Fruit fly (Drosophila melanogaster) whole organism, embryonic: ENCODE results near the gene CG14545.

Experiments
- Adf1 ChIP-seq: fragments of 200-800 bp; sonication (Bioruptor generic); IDR thresholded peaks from 2 replicates; pipeline ENCODE4 v1.3.6; 2022; ENCODE audit warnings: missing biosample characterization, missing genetic modification characterization
- Atf-2 ChIP-seq: fragments of 200-800 bp; sonication (Bioruptor generic); optimal IDR thresholded peaks from 2 replicates; lab custom pipeline; 2016; ENCODE audit warnings: missing biosample characterization, missing genetic modification characterization
- Blimp-1 ChIP-seq: fragments of 200-800 bp; sonication (Bioruptor generic); optimal IDR thresholded peaks from 3 replicates; lab custom pipeline; 2018; ENCODE audit warnings: missing biosample characterization, missing genetic modification characterization, mild to moderate bottlenecking, moderate library complexity, missing genetic modification reagents
- CG11247 ChIP-seq: fragments of 200-800 bp; sonication (Bioruptor generic); IDR thresholded peaks from 2 replicates; pipeline ENCODE4 v1.3.6; 2022; ENCODE audit warnings: missing biosample characterization, missing genetic modification characterization
- CG11398 ChIP-seq: fragments of 200-800 bp; sonication (Bioruptor generic); optimal IDR thresholded peaks from 2 replicates; lab custom pipeline; 2016; ENCODE audit warnings: missing biosample characterization, missing genetic modification characterization
- CG11504 ChIP-seq: fragments of 200-800 bp; sonication (Bioruptor generic); optimal IDR thresholded peaks from 3 replicates; lab custom pipeline; 2019; ENCODE audit warnings: missing biosample characterization, mild to moderate bottlenecking, missing genetic modification characterization, moderate library complexity
- CG12942 ChIP-seq: fragments of 200-800 bp; sonication (Bioruptor generic); optimal IDR thresholded peaks from 3 replicates; lab custom pipeline; 2016; ENCODE audit warnings: missing biosample characterization, missing genetic modification characterization
- CG13287 ChIP-seq: fragments of 200-800 bp; sonication (Bioruptor generic); IDR thresholded peaks from 2 replicates; pipeline ENCODE4 v1.3.6; 2022; ENCODE audit warnings: missing biosample characterization, missing genetic modification characterization; ENCODE audit not compliant: partially characterized antibody
- CG15269 ChIP-seq: fragments of 200-800 bp; sonication (Bioruptor generic); optimal IDR thresholded peaks from 2 replicates; lab custom pipeline; 2018; ENCODE audit warnings: missing biosample characterization, mild to moderate bottlenecking, missing genetic modification characterization, moderate library complexity
- CG17328 ChIP-seq: fragments of 200-800 bp; sonication (Bioruptor generic); IDR thresholded peaks from 2 replicates; pipeline ENCODE4 v1.3.6; 2022; ENCODE audit warnings: missing biosample characterization, missing genetic modification characterization
- CG18476 ChIP-seq: fragments of 200-800 bp; sonication (Bioruptor generic); optimal IDR thresholded peaks from 2 replicates; lab custom pipeline; 2016; ENCODE audit warnings: missing biosample characterization, mild to moderate bottlenecking, missing genetic modification characterization
- CG2116 ChIP-seq: fragments of 200-800 bp; sonication (Bioruptor generic); optimal IDR thresholded peaks from 3 replicates; lab custom pipeline; 2018; ENCODE audit warnings: missing biosample characterization, mild to moderate bottlenecking, missing genetic modification characterization
- CG2202 ChIP-seq: fragments of 200-800 bp; sonication (Bioruptor generic); optimal IDR thresholded peaks from 2 replicates; lab custom pipeline; 2018; ENCODE audit warnings: missing biosample characterization, mild to moderate bottlenecking, missing genetic modification characterization
- CG30431 ChIP-seq: fragments of 200-800 bp; sonication (Bioruptor generic); optimal IDR thresholded peaks from 2 replicates; lab custom pipeline; 2017; ENCODE audit warnings: missing biosample characterization, missing genetic modification characterization
- CG3838 ChIP-seq: fragments of 200-800 bp; sonication (Bioruptor generic); optimal IDR thresholded peaks from 3 replicates; lab custom pipeline; 2016; ENCODE audit warnings: missing biosample characterization, missing genetic modification characterization
- CG4854 ChIP-seq: fragments of 200-800 bp; sonication (Bioruptor generic); optimal IDR thresholded peaks from 2 replicates; lab custom pipeline; 2016; ENCODE audit warnings: missing biosample characterization, missing genetic modification characterization, inconsistent platforms
- CG6254 ChIP-seq: fragments of 200-800 bp; sonication (Bioruptor generic); optimal IDR thresholded peaks from 3 replicates; lab custom pipeline; 2017; ENCODE audit warnings: mild to moderate bottlenecking, missing biosample characterization, missing genetic modification reagents, missing genetic modification characterization
- CG6689 ChIP-seq: fragments of 200-800 bp; sonication (Bioruptor generic); IDR thresholded peaks from 2 replicates; pipeline ENCODE4 v1.3.6; 2022; ENCODE audit warnings: missing biosample characterization, missing genetic modification characterization
- CG8359 ChIP-seq: fragments of 200-800 bp; sonication (Bioruptor generic); optimal IDR thresholded peaks from 2 replicates; lab custom pipeline; 2017; ENCODE audit warnings: missing biosample characterization, mild to moderate bottlenecking, missing genetic modification characterization, borderline replicate concordance
- D ChIP-seq, 2 experiments: fragments of 200-800 bp in 1 of 2; fragments of >200 bp in 1 of 2; sonication (Bioruptor generic) in 1 of 2; optimal IDR thresholded peaks; 2 replicates in 1 of 2; 3 replicates in 1 of 2; lab custom pipeline; 2017; ENCODE audit warnings: mild to moderate bottlenecking in 1 of 2, missing biosample characterization in 1 of 2, missing genetic modification characterization in 1 of 2, missing genetic modification reagents in 1 of 2
- Deaf1 ChIP-seq: fragments of 200-800 bp; optimal IDR thresholded peaks from 3 replicates; lab custom pipeline; 2019; ENCODE audit warnings: missing biosample characterization, mild to moderate bottlenecking, missing genetic modification characterization, moderate library complexity
- Dip2 ChIP-seq: fragments of 200-800 bp; sonication (Bioruptor generic); IDR thresholded peaks from 2 replicates; pipeline ENCODE4 v1.3.6; 2022; ENCODE audit warnings: missing biosample characterization, missing genetic modification characterization
- Gug ChIP-seq: fragments of 200-800 bp; sonication (Bioruptor generic); IDR thresholded peaks from 4 replicates; pipeline ENCODE4 v1.3.6; 2022; ENCODE audit warnings: missing biosample characterization, missing genetic modification characterization
- MTF-1 ChIP-seq: fragments of 200-800 bp; sonication (Bioruptor generic); optimal IDR thresholded peaks from 2 replicates; lab custom pipeline; 2018; ENCODE audit warnings: missing biosample characterization, mild to moderate bottlenecking, missing genetic modification characterization, borderline replicate concordance
- Mad ChIP-seq: fragments of 200-800 bp; sonication (Bioruptor generic); optimal IDR thresholded peaks from 2 replicates; lab custom pipeline; 2016; ENCODE audit warnings: missing biosample characterization, missing genetic modification characterization
- Meics ChIP-seq: fragments of 200-800 bp; sonication (Bioruptor generic); optimal IDR thresholded peaks from 2 replicates; lab custom pipeline; 2017; ENCODE audit warnings: missing biosample characterization, mild to moderate bottlenecking, missing genetic modification characterization
- Nf-YC ChIP-seq: fragments of 200-800 bp; optimal IDR thresholded peaks from 3 replicates; lab custom pipeline; 2019; ENCODE audit warnings: missing biosample characterization, mild to moderate bottlenecking, missing genetic modification characterization, moderate library complexity
- Oaz ChIP-seq: fragments of 200-800 bp; sonication (Bioruptor generic); IDR thresholded peaks from 2 replicates; pipeline ENCODE4 v1.3.6; 2022; ENCODE audit warnings: missing biosample characterization, missing genetic modification characterization
- ato ChIP-seq: fragments of 200-800 bp; sonication (Bioruptor generic); IDR thresholded peaks from 2 replicates; pipeline ENCODE4 v1.3.6; 2022; ENCODE audit warnings: missing biosample characterization, missing genetic modification characterization; ENCODE audit not compliant: partially characterized antibody
- bsh ChIP-seq, 2 experiments: fragments of 200-800 bp; sonication (Bioruptor generic); optimal IDR thresholded peaks; 2 replicates each; lab custom pipeline; 2017 to 2018; ENCODE audit warnings: mild to moderate bottlenecking in 2 of 2, missing biosample characterization in 2 of 2, missing genetic modification characterization in 2 of 2, moderate library complexity in 1 of 2
- croc ChIP-seq: fragments of 200-800 bp; sonication (Bioruptor generic); conservative IDR thresholded peaks from 3 replicates; pipeline ENCODE4 v1.3.6; 2022; ENCODE audit warnings: missing biosample characterization, missing genetic modification characterization
- dati ChIP-seq: fragments of 200-800 bp; sonication (Bioruptor generic); IDR thresholded peaks from 2 replicates; pipeline ENCODE4 v1.3.6; 2022; ENCODE audit warnings: missing biosample characterization, missing genetic modification characterization
- esg ChIP-seq: fragments of 200-800 bp; sonication (Bioruptor generic); conservative IDR thresholded peaks from 2 replicates; pipeline ENCODE4 v1.3.6; 2022; ENCODE audit warnings: missing biosample characterization, missing genetic modification characterization
- eve ChIP-seq, 2 experiments: fragments of >200 bp; optimal IDR thresholded peaks; 2 replicates each; lab custom pipeline; 2017; ENCODE audit warnings: missing biosample characterization in 2 of 2, missing genetic modification characterization in 2 of 2
- fd3F ChIP-seq: fragments of 200-800 bp; sonication (Bioruptor generic); optimal IDR thresholded peaks from 2 replicates; lab custom pipeline; 2018; ENCODE audit warnings: missing biosample characterization, mild to moderate bottlenecking, missing genetic modification characterization, moderate library complexity
- gfzf ChIP-seq: fragments of 200-800 bp; sonication (Bioruptor generic); optimal IDR thresholded peaks from 2 replicates; lab custom pipeline; 2016; ENCODE audit warnings: missing biosample characterization, mild to moderate bottlenecking, missing genetic modification characterization, moderate library complexity
- insv ChIP-seq, 2 experiments: fragments of 200-800 bp; sonication (Bioruptor generic); optimal IDR thresholded peaks; 3 replicates each; lab custom pipeline; 2016 to 2018; ENCODE audit warnings: missing biosample characterization in 2 of 2, missing genetic modification characterization in 2 of 2
- klu ChIP-seq: fragments of 200-800 bp; sonication (Bioruptor generic); IDR thresholded peaks from 2 replicates; pipeline ENCODE4 v1.3.6; 2022; ENCODE audit warnings: missing biosample characterization, missing genetic modification characterization
- maf-S ChIP-seq: fragments of 200-800 bp; sonication (Bioruptor generic); optimal IDR thresholded peaks from 2 replicates; lab custom pipeline; 2016; ENCODE audit warnings: missing biosample characterization, missing genetic modification characterization
- nerfin-2 ChIP-seq: fragments of 200-800 bp; sonication (Bioruptor generic); IDR thresholded peaks from 2 replicates; pipeline ENCODE4 v1.3.6; 2022; ENCODE audit warnings: missing biosample characterization, missing genetic modification characterization; ENCODE audit not compliant: partially characterized antibody
- nmo ChIP-seq: fragments of 200-800 bp; sonication (Bioruptor generic); optimal IDR thresholded peaks from 2 replicates; lab custom pipeline; 2018; ENCODE audit warnings: missing biosample characterization, mild to moderate bottlenecking, missing genetic modification characterization, moderate library complexity
- oc ChIP-seq: fragments of 200-800 bp; sonication (Bioruptor generic); optimal IDR thresholded peaks from 2 replicates; lab custom pipeline; 2018; ENCODE audit warnings: missing biosample characterization, mild to moderate bottlenecking, missing genetic modification characterization, moderate library complexity
- phol ChIP-seq: fragments of 200-800 bp; sonication (Bioruptor generic); optimal IDR thresholded peaks from 3 replicates; lab custom pipeline; 2018; ENCODE audit warnings: missing biosample characterization, mild to moderate bottlenecking, missing genetic modification characterization, moderate library complexity
- salm ChIP-seq: fragments of 200-800 bp; sonication (Bioruptor generic); optimal IDR thresholded peaks from 2 replicates; lab custom pipeline; 2018; ENCODE audit warnings: missing biosample characterization, mild to moderate bottlenecking, missing genetic modification characterization
- scrt ChIP-seq: fragments of 200-800 bp; sonication (Bioruptor generic); optimal IDR thresholded peaks from 2 replicates; lab custom pipeline; 2018; ENCODE audit warnings: missing biosample characterization, mild to moderate bottlenecking, missing genetic modification characterization, moderate library complexity
- sim ChIP-seq: fragments of 200-800 bp; sonication (Bioruptor generic); IDR thresholded peaks from 2 replicates; pipeline ENCODE4 v1.3.6; 2022; ENCODE audit warnings: missing biosample characterization, missing genetic modification characterization
- sqz ChIP-seq: fragments of 200-800 bp; sonication (Bioruptor generic); optimal IDR thresholded peaks from 3 replicates; lab custom pipeline; 2018; ENCODE audit warnings: missing biosample characterization, mild to moderate bottlenecking, missing genetic modification characterization
- tna ChIP-seq: fragments of 200-800 bp; sonication (Bioruptor generic); IDR thresholded peaks from 2 replicates; pipeline ENCODE4 v1.3.6; 2022; ENCODE audit warnings: missing biosample characterization, missing genetic modification characterization; ENCODE audit not compliant: partially characterized antibody
- tup ChIP-seq: fragments of 200-800 bp; sonication (Bioruptor generic); optimal IDR thresholded peaks from 2 replicates; lab custom pipeline; 2016; ENCODE audit warnings: missing biosample characterization, mild to moderate bottlenecking, missing genetic modification characterization, moderate library complexity

CG14545 gene

dm6 chr3R:25884301-25884700 lies 33.2 kb upstream of the CG14545 start (continued):
- TF ChIP-seq CG6689 (GFP tag; lab: Robert Waterston, UW), result peak; percentile 76
- TF ChIP-seq insv (GFP tag; optimal IDR thresholded peaks at IDR 0.05; lab: Kevin White, UChicago), result no peak
- peak; percentile 78 for TF ChIP-seq CG17328 (GFP tag; lab: Robert Waterston, UW)
- TF ChIP-seq Nf-YC (tag; lab: Kevin White, UChicago), result peak; percentile 13
- no peak for TF ChIP-seq CG3838
- peak; percentile 11 for TF ChIP-seq Atf-2 (GFP tag; lab: Kevin White, UChicago)
- TF ChIP-seq maf-S, result no peak
- no peak for TF ChIP-seq CG4854 (GFP tag; lab: Kevin White, UChicago)
- no peak for TF ChIP-seq tup (GFP tag; lab: Kevin White, UChicago)
- no peak for TF ChIP-seq CG11398 (GFP tag; lab: Kevin White, UChicago)
- TF ChIP-seq CG11247 (GFP tag; lab: Robert Waterston, UW), result 0 out of 2 replicates have a peak, but pooled peaks have one; percentile 13
- no peak for TF ChIP-seq D (optimal IDR thresholded peaks at IDR 0.05; lab: Kevin White, UChicago)
- peak; percentile 70 for TF ChIP-seq D (GFP tag; optimal IDR thresholded peaks at IDR 0.05; lab: Kevin White, UChicago)
- TF ChIP-seq nerfin-2, result no peak
- TF ChIP-seq sim (GFP tag; lab: Robert Waterston, UW), result no peak
- no peak for TF ChIP-seq Mad (GFP tag; lab: Kevin White, UChicago)
- no peak for TF ChIP-seq MTF-1 (GFP tag; lab: Kevin White, UChicago)
- TF ChIP-seq phol, result peak; percentile 86
- no peak for TF ChIP-seq Dip2 (GFP tag; lab: Robert Waterston, UW)
- peak; percentile 27; the same call in 1 of the 2 replicates for TF ChIP-seq esg (GFP tag; lab: Robert Waterston, UW)
- peak in 1 of 2 experiments; percentile 91 for TF ChIP-seq bsh (GFP tag; optimal IDR thresholded peaks at IDR 0.05; lab: Kevin White, UChicago)
- no peak for TF ChIP-seq Gug (GFP tag; lab: Robert Waterston, UW)
- TF ChIP-seq klu (GFP tag; lab: Robert Waterston, UW), result no peak
- peak; percentile 22 for TF ChIP-seq CG12942
- TF ChIP-seq Adf1 (GFP tag; lab: Robert Waterston, UW), result no peak
- TF ChIP-seq tna (GFP tag; lab: Robert Waterston, UW), result no peak
- TF ChIP-seq nmo, result peak; percentile 84
- TF ChIP-seq Blimp-1 (GFP tag; lab: Kevin White, UChicago), result peak; percentile 88
- TF ChIP-seq eve (GFP tag; optimal IDR thresholded peaks at IDR 0.05; lab: Kevin White, UChicago), result peak in 1 of 2 experiments; percentile 65
- TF ChIP-seq gfzf (GFP tag; lab: Kevin White, UChicago), result no peak
- TF ChIP-seq salm (tag; lab: Kevin White, UChicago), result peak; percentile 17
- TF ChIP-seq CG2202 (tag; lab: Kevin White, UChicago), result peak; percentile 66
- TF ChIP-seq ato (GFP tag; lab: Robert Waterston, UW), result no peak
- TF ChIP-seq CG2116 (GFP tag; lab: Kevin White, UChicago), result peak; percentile 33
- peak; percentile 61 for TF ChIP-seq CG15269 (tag; lab: Kevin White, UChicago)
- no peak for TF ChIP-seq Oaz (GFP tag; lab: Robert Waterston, UW)
- no peak for TF ChIP-seq CG13287 (GFP tag; lab: Robert Waterston, UW)
- TF ChIP-seq Deaf1 (tag; lab: Kevin White, UChicago), result peak; percentile 38
- peak; percentile 30 for TF ChIP-seq fd3F (GFP tag; lab: Kevin White, UChicago)
- peak; percentile 45 for TF ChIP-seq sqz
- TF ChIP-seq Meics (GFP tag; lab: Kevin White, UChicago), result peak; percentile 33
- peak; percentile 83 for TF ChIP-seq CG11504 (tag; lab: Kevin White, UChicago)
- TF ChIP-seq CG6254 (GFP tag; lab: Kevin White, UChicago), result peak; percentile 31
- peak; percentile 61 for TF ChIP-seq croc (GFP tag; lab: Robert Waterston, UW)
- peak; percentile 87 for TF ChIP-seq oc (tag; lab: Kevin White, UChicago)
- TF ChIP-seq scrt, result peak; percentile 10
- TF ChIP-seq CG18476 (GFP tag; lab: Kevin White, UChicago), result peak; percentile 34
- peak; percentile 22 for TF ChIP-seq CG8359 (GFP tag; lab: Kevin White, UChicago)
- TF ChIP-seq dati (GFP tag; lab: Robert Waterston, UW), result no peak
- TF ChIP-seq CG30431 (GFP tag; lab: Kevin White, UChicago), result no peak
